Fruit fly (Drosophila melanogaster): ENCODE measurements around the gene CG7829.

The CG7829 gene

DNA sequence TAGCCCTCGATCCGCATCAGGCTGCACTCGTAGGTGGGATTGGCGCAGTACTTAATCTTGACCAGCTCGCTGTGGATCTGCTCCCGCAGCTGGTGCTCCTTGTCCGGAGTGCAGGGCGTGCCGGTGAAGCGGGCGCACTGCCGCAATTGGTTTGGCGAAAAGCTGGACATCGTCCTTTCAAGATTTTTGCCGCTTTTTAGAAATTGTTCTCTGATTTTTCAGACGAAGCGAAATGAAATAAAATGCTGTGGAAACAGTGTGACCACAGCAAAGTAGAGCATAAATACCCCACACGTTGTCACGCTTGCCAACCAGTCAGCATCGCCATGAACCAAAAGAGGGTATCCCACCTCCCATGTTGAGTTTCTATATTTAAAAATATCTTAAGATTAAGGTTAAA lies 39.7 kb upstream of the CG7829 start, which contains the start of gene dgt1 (continued):
- TF ChIP-seq CG12659 (GFP tag; optimal IDR thresholded peaks at IDR 0.05) = no peak
- no peak for TF ChIP-seq Atf3 (GFP tag; optimal IDR thresholded peaks at IDR 0.05)
- TF ChIP-seq Optix (GFP tag; IDR thresholded peaks at IDR 0.05) = no peak
- TF ChIP-seq CG4282 (GFP tag; optimal IDR thresholded peaks at IDR 0.05) = no peak
- TF ChIP-seq pfk (GFP tag; optimal IDR thresholded peaks at IDR 0.05) = no peak
- TF ChIP-seq ato (GFP tag; IDR thresholded peaks at IDR 0.05; ENCODE audit: partially characterized antibody) = 0 out of 2 replicates have a peak, but pooled peaks have one; percentile 29
- TF ChIP-seq az2 (GFP tag; optimal IDR thresholded peaks at IDR 0.05) = no peak
- TF ChIP-seq wek (GFP tag; optimal IDR thresholded peaks at IDR 0.05) = no peak
- TF ChIP-seq disco-r (GFP tag; optimal IDR thresholded peaks at IDR 0.05) = no peak
- no peak for TF ChIP-seq CG14014 (GFP tag; IDR thresholded peaks at IDR 0.05)
- TF ChIP-seq YL-1 (GFP tag; optimal IDR thresholded peaks at IDR 0.05) = peak; percentile 80
- no peak for TF ChIP-seq B-H1 (GFP tag; IDR thresholded peaks at IDR 0.05)
- no peak for TF ChIP-seq unpg (GFP tag; optimal IDR thresholded peaks at IDR 0.05)
- TF ChIP-seq Drgx (GFP tag; IDR thresholded peaks at IDR 0.05) = no peak
- no peak for TF ChIP-seq croc (GFP tag; conservative IDR thresholded peaks at IDR 0.05)
- no peak for TF ChIP-seq Atf6 (GFP tag; IDR thresholded peaks at IDR 0.05)
- TF ChIP-seq CG11456 (GFP tag; IDR thresholded peaks at IDR 0.05) = no peak
- no peak for TF ChIP-seq CG16813 (GFP tag; IDR thresholded peaks at IDR 0.05; ENCODE audit: partially characterized antibody)
- TF ChIP-seq CG8765 (GFP tag; IDR thresholded peaks at IDR 0.05) = no peak
- no peak for TF ChIP-seq CG1603 (tag; optimal IDR thresholded peaks at IDR 0.05)
- TF ChIP-seq HmgZ (tag; optimal IDR thresholded peaks at IDR 0.05) = peak; percentile 63
- no peak for TF ChIP-seq tap (tag; optimal IDR thresholded peaks at IDR 0.05)
- no peak for TF ChIP-seq chinmo (GFP tag; IDR thresholded peaks at IDR 0.05; ENCODE audit: partially characterized antibody)
- TF ChIP-seq inv (GFP tag; IDR thresholded peaks at IDR 0.05; ENCODE audit: partially characterized antibody) = no peak
- TF ChIP-seq CG14667 (GFP tag; IDR thresholded peaks at IDR 0.05) = no peak
- TF ChIP-seq Jarid2 (GFP tag; optimal IDR thresholded peaks at IDR 0.05) = no peak
- TF ChIP-seq prd (optimal IDR thresholded peaks at IDR 0.05) = no peak
- no peak for TF ChIP-seq prd (GFP tag; IDR thresholded peaks at IDR 0.05)
- no peak for TF ChIP-seq ERR (GFP tag; optimal IDR thresholded peaks at IDR 0.05)
- no peak for TF ChIP-seq CG7963 (GFP tag; IDR thresholded peaks at IDR 0.05; ENCODE audit: partially characterized antibody)
- no peak for TF ChIP-seq pnt (GFP tag; optimal IDR thresholded peaks at IDR 0.05)
- no peak for TF ChIP-seq peb (GFP tag; IDR thresholded peaks at IDR 0.05)
- no peak for TF ChIP-seq sens-2 (GFP tag; IDR thresholded peaks at IDR 0.05)
- no peak for TF ChIP-seq fru (optimal IDR thresholded peaks at IDR 0.05)
- TF ChIP-seq zen2 (GFP tag; IDR thresholded peaks at IDR 0.05; ENCODE audit: partially characterized antibody) = no peak
- TF ChIP-seq Hey (tag; optimal IDR thresholded peaks at IDR 0.05) = no peak
- TF ChIP-seq mirr (GFP tag; optimal IDR thresholded peaks at IDR 0.05) = no peak
- TF ChIP-seq gcm (GFP tag; optimal IDR thresholded peaks at IDR 0.05) = no peak
- no peak for TF ChIP-seq pros (GFP tag; optimal IDR thresholded peaks at IDR 0.05)
- TF ChIP-seq CG17359 (tag; optimal IDR thresholded peaks at IDR 0.05) = no peak
- no peak for TF ChIP-seq Nf-YB (GFP tag; optimal IDR thresholded peaks at IDR 0.05)
- no peak for TF ChIP-seq Vsx1 (GFP tag; optimal IDR thresholded peaks at IDR 0.05)
- no peak for TF ChIP-seq CG30403 (GFP tag; optimal IDR thresholded peaks at IDR 0.05)
- peak; percentile 6 for TF ChIP-seq nmo (GFP tag; optimal IDR thresholded peaks at IDR 0.05)
- no peak for TF ChIP-seq CTCF (GFP tag; optimal IDR thresholded peaks at IDR 0.05)
- no peak for TF ChIP-seq dati (GFP tag; IDR thresholded peaks at IDR 0.05)
- TF ChIP-seq seq (GFP tag; IDR thresholded peaks at IDR 0.05) = no peak
- TF ChIP-seq pzg (GFP tag; optimal IDR thresholded peaks at IDR 0.05) = peak; percentile 89
- no peak for TF ChIP-seq CG31224 (GFP tag; IDR thresholded peaks at IDR 0.05)
- 0 out of 2 replicates have a peak, but pooled peaks have one; percentile 10 for TF ChIP-seq CG17328 (GFP tag; IDR thresholded peaks at IDR 0.05)
- no peak for TF ChIP-seq CG18599 (GFP tag; optimal IDR thresholded peaks at IDR 0.05)
- no peak for TF ChIP-seq hb (GFP tag; IDR thresholded peaks at IDR 0.05; ENCODE audit: partially characterized antibody)

Data from whole organism, embryonic.